Fruit fly (Drosophila melanogaster) whole organism, wandering third instar larva: Measurements from ENCODE around the gene CG10660.
A peak's percentile ranks its signal among the peaks of the same experiment; 100 is the strongest.

ENCODE experiments used
- Abd-B ChIP-seq: fragments of >200 bp; optimal IDR thresholded peaks from 2 replicates; lab custom pipeline; 2017; ENCODE audit warnings: missing biosample characterization, missing genetic modification characterization
- CG32264 ChIP-seq: fragments of 200-800 bp; sonication (Bioruptor generic); optimal IDR thresholded peaks from 2 replicates; lab custom pipeline; 2016; ENCODE audit warnings: missing biosample characterization, missing genetic modification characterization
- CG9705 ChIP-seq: fragments of 200-800 bp; sonication (Bioruptor generic); optimal IDR thresholded peaks from 2 replicates; lab custom pipeline; 2018; ENCODE audit warnings: missing biosample characterization, mild to moderate bottlenecking, missing genetic modification characterization
- CrebA ChIP-seq: fragments of 200-800 bp; sonication (Bioruptor generic); optimal IDR thresholded peaks from 2 replicates; lab custom pipeline; 2016; ENCODE audit warnings: missing biosample characterization, mild to moderate bottlenecking, missing genetic modification characterization, borderline replicate concordance
- Dfd ChIP-seq: fragments of >200 bp; optimal IDR thresholded peaks from 2 replicates; lab custom pipeline; 2017; ENCODE audit warnings: missing biosample characterization, missing genetic modification characterization
- Dif ChIP-seq: fragments of 200-275, 200-300 bp; sonication (Bioruptor generic); optimal IDR thresholded peaks from 2 replicates; lab custom pipeline; 2018; ENCODE audit warnings: missing biosample characterization, missing genetic modification characterization; ENCODE audit not compliant: partially characterized antibody
- GATAd ChIP-seq: sonication (Bioruptor generic); optimal IDR thresholded peaks from 2 replicates; lab custom pipeline; 2016; ENCODE audit warnings: missing biosample characterization, missing genetic modification characterization
- HLH106 ChIP-seq: fragments of 200-800 bp; optimal IDR thresholded peaks from 3 replicates; lab custom pipeline; 2019; ENCODE audit warnings: missing biosample characterization, mild to moderate bottlenecking, missing genetic modification characterization, moderate library complexity
- Hnf4 ChIP-seq: fragments of 200-800 bp; sonication (Bioruptor generic); optimal IDR thresholded peaks from 2 replicates; lab custom pipeline; 2016; ENCODE audit warnings: missing biosample characterization, mild to moderate bottlenecking, missing genetic modification characterization
- Hr78 ChIP-seq: fragments of >200 bp; optimal IDR thresholded peaks from 2 replicates; lab custom pipeline; 2017; ENCODE audit warnings: missing biosample characterization, missing genetic modification characterization
- Hr83 ChIP-seq: fragments of 200-300 bp; sonication (Bioruptor generic); optimal IDR thresholded peaks from 2 replicates; lab custom pipeline; 2016; ENCODE audit warnings: missing biosample characterization, mild to moderate bottlenecking, missing genetic modification characterization, moderate library complexity; ENCODE audit not compliant: poor library complexity, severe bottlenecking
- Jra ChIP-seq: sonication (Bioruptor generic); optimal IDR thresholded peaks from 2 replicates; lab custom pipeline; 2016; ENCODE audit warnings: missing biosample characterization, missing genetic modification characterization
- Mio ChIP-seq: sonication (Bioruptor generic); optimal IDR thresholded peaks from 2 replicates; lab custom pipeline; 2016; ENCODE audit warnings: missing biosample characterization, missing genetic modification characterization
- Myc ChIP-seq: fragments of >200 bp; optimal IDR thresholded peaks from 2 replicates; lab custom pipeline; 2017
- N ChIP-seq: fragments of >200 bp; optimal IDR thresholded peaks from 2 replicates; lab custom pipeline; 2018; ENCODE audit warnings: missing biosample characterization, missing external identifiers, missing genetic modification characterization
- OdsH ChIP-seq: fragments of 200-800 bp; sonication (Bioruptor generic); optimal IDR thresholded peaks from 2 replicates; lab custom pipeline; 2016; ENCODE audit warnings: missing biosample characterization, mild to moderate bottlenecking, missing genetic modification characterization
- Rel ChIP-seq, 2 experiments: fragments of 200-800 bp; sonication (Bioruptor generic) in 1 of 2; optimal IDR thresholded peaks; 2 replicates in 1 of 2; 3 replicates in 1 of 2; lab custom pipeline; 2016 to 2019; ENCODE audit warnings: mild to moderate bottlenecking in 2 of 2, missing biosample characterization in 2 of 2, missing genetic modification characterization in 2 of 2, moderate library complexity in 1 of 2
- Sp1 ChIP-seq: fragments of 200-800 bp; sonication (Bioruptor generic); optimal IDR thresholded peaks from 3 replicates; lab custom pipeline; 2019; ENCODE audit warnings: missing biosample characterization, mild to moderate bottlenecking, missing genetic modification characterization, moderate library complexity
- Vsx2 ChIP-seq: fragments of 200-300, 225-300 bp; sonication (Bioruptor generic); optimal IDR thresholded peaks from 2 replicates; lab custom pipeline; 2018; ENCODE audit warnings: missing biosample characterization, missing genetic modification characterization; ENCODE audit not compliant: partially characterized antibody
- br ChIP-seq: fragments of 200-800 bp; sonication (Bioruptor generic); optimal IDR thresholded peaks from 2 replicates; lab custom pipeline; 2016; ENCODE audit warnings: missing biosample characterization, missing genetic modification characterization
- brk ChIP-seq: fragments of 200-800 bp; sonication (Bioruptor generic); optimal IDR thresholded peaks from 2 replicates; lab custom pipeline; 2016; ENCODE audit warnings: missing biosample characterization, mild to moderate bottlenecking, missing genetic modification characterization
- dl ChIP-seq, 2 experiments: fragments of 175-275, 200-275 bp in 1 of 2; fragments of 200-275 bp in 1 of 2; sonication (Bioruptor generic); optimal IDR thresholded peaks; lab custom pipeline; 2018; ENCODE audit warnings: mild to moderate bottlenecking in 2 of 2, missing biosample characterization in 2 of 2, missing genetic modification characterization in 2 of 2, moderate library complexity in 2 of 2; ENCODE audit not compliant: partially characterized antibody in 2 of 2, insufficient read depth in 1 of 2
- dmrt93B ChIP-seq: fragments of 200-800 bp; sonication (Bioruptor generic); optimal IDR thresholded peaks from 2 replicates; lab custom pipeline; 2018; ENCODE audit warnings: missing biosample characterization, mild to moderate bottlenecking, missing genetic modification characterization
- dsf ChIP-seq: sonication (Bioruptor generic); optimal IDR thresholded peaks from 2 replicates; lab custom pipeline; 2016; ENCODE audit warnings: missing biosample characterization, missing genetic modification characterization, borderline replicate concordance
- ey ChIP-seq: fragments of 200-800 bp; sonication (Bioruptor generic); optimal IDR thresholded peaks from 2 replicates; lab custom pipeline; 2016; ENCODE audit warnings: missing biosample characterization, missing genetic modification characterization
- foxo ChIP-seq, 2 experiments: fragments of 200-800 bp; sonication (Bioruptor generic); optimal IDR thresholded peaks; 2 replicates in 1 of 2; 3 replicates in 1 of 2; lab custom pipeline; 2016 to 2017; ENCODE audit warnings: missing biosample characterization in 2 of 2, missing genetic modification characterization in 2 of 2
- fru ChIP-seq: fragments of 200-800 bp; sonication (Bioruptor generic); optimal IDR thresholded peaks from 3 replicates; lab custom pipeline; 2016; ENCODE audit warnings: missing biosample characterization, mild to moderate bottlenecking, missing genetic modification characterization
- h ChIP-seq: fragments of 200-800 bp; sonication (Bioruptor generic); optimal IDR thresholded peaks from 3 replicates; lab custom pipeline; 2016; ENCODE audit warnings: missing biosample characterization, mild to moderate bottlenecking, missing genetic modification characterization
- jim ChIP-seq: fragments of 175-275, 200-325 bp; sonication (Bioruptor generic); optimal IDR thresholded peaks from 2 replicates; lab custom pipeline; 2016; ENCODE audit warnings: missing biosample characterization, mild to moderate bottlenecking, missing genetic modification characterization
- lola ChIP-seq: fragments of >200 bp; optimal IDR thresholded peaks from 2 replicates; lab custom pipeline; 2017; ENCODE audit warnings: missing biosample characterization, missing genetic modification characterization
- pan ChIP-seq: fragments of >200 bp; optimal IDR thresholded peaks from 2 replicates; lab custom pipeline; 2017
- psq ChIP-seq: fragments of 200-800 bp; sonication (Bioruptor generic); optimal IDR thresholded peaks from 3 replicates; lab custom pipeline; 2017; ENCODE audit warnings: missing biosample characterization, mild to moderate bottlenecking, missing genetic modification characterization, moderate library complexity
- rgr ChIP-seq: fragments of 200-800 bp; sonication (Bioruptor generic); optimal IDR thresholded peaks from 3 replicates; lab custom pipeline; 2016; ENCODE audit warnings: missing biosample characterization, mild to moderate bottlenecking, missing genetic modification characterization
- sage ChIP-seq: fragments of 200-800 bp; sonication (Bioruptor generic); optimal IDR thresholded peaks from 2 replicates; lab custom pipeline; 2016; ENCODE audit warnings: missing biosample characterization, mild to moderate bottlenecking, missing genetic modification characterization
- sv ChIP-seq: fragments of 200-800 bp; sonication (Bioruptor generic); optimal IDR thresholded peaks from 3 replicates; lab custom pipeline; 2016; ENCODE audit warnings: missing biosample characterization, missing genetic modification characterization
- tai ChIP-seq: sonication (Bioruptor generic); optimal IDR thresholded peaks from 2 replicates; lab custom pipeline; 2016; ENCODE audit warnings: missing biosample characterization, missing genetic modification characterization
- usp ChIP-seq: fragments of >200 bp; optimal IDR thresholded peaks from 2 replicates; lab custom pipeline; 2017; ENCODE audit warnings: missing biosample characterization, missing genetic modification characterization
- woc ChIP-seq: sonication (Bioruptor generic); optimal IDR thresholded peaks from 2 replicates; lab custom pipeline; 2016; ENCODE audit warnings: missing biosample characterization, mild to moderate bottlenecking, missing genetic modification characterization

The CG10660 gene

dm6 chr3L:12490418-12491035, at the start of gene CG10660:
Gene CG10660, minus strand, starts transcription at chr3L:12490676.
- TF ChIP-seq pan (lab: Kevin White, UChicago) (no peak), fru (peak; percentile 95), dsf (GFP tag; lab: Kevin White, UChicago) (peak; percentile 64), ey (peak; percentile 93), Rel (GFP tag; optimal IDR thresholded peaks at IDR 0.05; lab: Kevin White, UChicago) (peak; percentile 61), Rel (tag; optimal IDR thresholded peaks at IDR 0.05; lab: Kevin White, UChicago) (peak; percentile 18), rgr (peak; percentile 97), lola (no peak), Abd-B (GFP tag; lab: Kevin White, UChicago) (no peak), brk (peak; percentile 91), jim (GFP tag; lab: Kevin White, UChicago) (no peak), Myc (lab: Kevin White, UChicago) (no peak), dl (GFP tag; optimal IDR thresholded peaks at IDR 0.05; lab: Kevin White, UChicago; ENCODE audit: insufficient read depth in 1 of 2, partially characterized antibody in 2 of 2) (no peak), Mio (GFP tag; lab: Kevin White, UChicago) (peak; percentile 75), N (no peak), Hr78 (GFP tag; lab: Kevin White, UChicago) (no peak), CG32264 (GFP tag; lab: Kevin White, UChicago) (peak; percentile 90), OdsH (GFP tag; lab: Kevin White, UChicago) (peak; percentile 95), Dfd (GFP tag; lab: Kevin White, UChicago) (no peak), dmrt93B (GFP tag; lab: Kevin White, UChicago) (peak; percentile 52), Hnf4 (peak; percentile 83), GATAd (GFP tag; lab: Kevin White, UChicago) (peak; percentile 37), foxo (GFP tag; optimal IDR thresholded peaks at IDR 0.05; lab: Kevin White, UChicago) (peak; percentile 80 to 95), tai (GFP tag; lab: Kevin White, UChicago) (peak; percentile 81), sv (GFP tag; lab: Kevin White, UChicago) (peak; percentile 82), Vsx2 (GFP tag; lab: Kevin White, UChicago) (no peak), CG9705 (GFP tag; lab: Kevin White, UChicago) (peak; percentile 43), Dif (peak; percentile 3), woc (peak; percentile 84), h (GFP tag; lab: Kevin White, UChicago) (peak; percentile 94), CrebA (no peak), sage (GFP tag; lab: Kevin White, UChicago) (peak; percentile 90), Sp1 (peak; percentile 88), psq (peak; percentile 87), Jra (peak; percentile 59), br (GFP tag; lab: Kevin White, UChicago) (peak; percentile 92), usp (no peak), Hr83 (GFP tag; lab: Kevin White, UChicago) (peak; percentile 35), HLH106 (peak; percentile 77)

- TF ChIP-seq Myc (lab: Kevin White, UChicago) (peak; percentile 31), br (GFP tag; lab: Kevin White, UChicago) (no peak)
Observed at dm6 chr3L:12537123-12537522, 46.6 kb upstream of the CG10660 start, which contains the start of gene CG4069. Gene CG4069, minus strand, starts transcription at chr3L:12537315.

dm6 chr3L:12534318-12534717, 43.8 kb upstream of the CG10660 start, which contains the start of gene Pmm2:
Gene Pmm2, plus strand, starts transcription at chr3L:12534590.
- TF ChIP-seq Rel (GFP tag; optimal IDR thresholded peaks at IDR 0.05; lab: Kevin White, UChicago): no peak
- peak; percentile 2 for TF ChIP-seq Rel (tag; optimal IDR thresholded peaks at IDR 0.05; lab: Kevin White, UChicago)
- TF ChIP-seq jim (GFP tag; lab: Kevin White, UChicago): no peak
- TF ChIP-seq, all 38 proteins: peak for 1
